Worm (Caenorhabditis elegans) whole organism, L1 larva: ENCODE results near the gene flp-10.
A peak's percentile ranks its signal among the peaks of the same experiment; 100 is the strongest.

Source experiments
- Y116A8C.19 ChIP-seq: sonication (generic microtip); optimal IDR thresholded peaks from 2 replicates; lab custom pipeline; 2016; ENCODE audit warnings: missing compliant biosample characterization, missing genetic modification characterization, borderline replicate concordance
- aly-2 ChIP-seq: fragments of 150-350 bp; optimal IDR thresholded peaks from 2 replicates; lab custom pipeline; 2014; ENCODE audit warnings: missing biosample characterization, missing genetic modification characterization
- blmp-1 ChIP-seq: fragments of 150-350 bp; optimal IDR thresholded peaks from 2 replicates; lab custom pipeline; 2014; ENCODE audit warnings: missing biosample characterization, missing genetic modification characterization
- ceh-63 ChIP-seq: fragments of 200-800 bp; sonication (Bioruptor generic); optimal IDR thresholded peaks from 2 replicates; lab custom pipeline; 2018; ENCODE audit warnings: mild to moderate bottlenecking, missing genetic modification characterization, missing compliant biosample characterization
- ceh-8 ChIP-seq: fragments of 200-800 bp; sonication (Bioruptor generic); optimal IDR thresholded peaks from 2 replicates; lab custom pipeline; 2018; ENCODE audit warnings: mild to moderate bottlenecking, missing genetic modification characterization, moderate library complexity, missing compliant biosample characterization
- ceh-82 ChIP-seq, 3 experiments: fragments of 150-350 bp in 1 of 3; sonication (generic microtip) in 2 of 3; optimal IDR thresholded peaks; 2 replicates each; lab custom pipeline; 2014 to 2017; ENCODE audit warnings: missing biosample characterization in 3 of 3, missing genetic modification characterization in 3 of 3
- ceh-88 ChIP-seq: fragments of 200-800 bp; sonication (Bioruptor generic); IDR thresholded peaks from 2 replicates; pipeline ENCODE4 v1.3.6; 2022; ENCODE audit warnings: missing genetic modification characterization, missing compliant biosample characterization
- ceh-90 ChIP-seq: sonication (generic microtip); optimal IDR thresholded peaks from 2 replicates; lab custom pipeline; 2016; ENCODE audit warnings: missing genetic modification characterization, missing compliant biosample characterization
- ces-1 ChIP-seq: fragments of 150-350 bp; optimal IDR thresholded peaks from 2 replicates; lab custom pipeline; 2014; ENCODE audit warnings: missing biosample characterization, missing genetic modification reagents, missing genetic modification characterization
- dpl-1 ChIP-seq, 3 experiments: fragments of 150-350 bp in 2 of 3; sonication (generic microtip) in 1 of 3; optimal IDR thresholded peaks; 2 replicates each; lab custom pipeline; 2014 to 2017; ENCODE audit warnings: missing biosample characterization in 3 of 3, missing genetic modification characterization in 3 of 3, missing genetic modification reagents in 3 of 3
- dsc-1 ChIP-seq: sonication (generic microtip); optimal IDR thresholded peaks from 2 replicates; lab custom pipeline; 2016; ENCODE audit warnings: mild to moderate bottlenecking, missing genetic modification characterization, missing compliant biosample characterization
- efl-1 ChIP-seq, 4 experiments: fragments of 150-350 bp; optimal IDR thresholded peaks in 3 of 4; peaks in 1 of 4; 1 replicate in 1 of 4; 2 replicates in 3 of 4; lab custom pipeline; 2014; ENCODE audit warnings: missing biosample characterization in 2 of 4, missing genetic modification characterization in 2 of 4, missing genetic modification reagents in 2 of 4
- efl-3 ChIP-seq: fragments of 200-800 bp; sonication (Bioruptor generic); optimal IDR thresholded peaks from 2 replicates; lab custom pipeline; 2018; ENCODE audit warnings: mild to moderate bottlenecking, missing genetic modification characterization, missing compliant biosample characterization
- egl-27 ChIP-seq, 2 experiments: fragments of 150-350 bp in 1 of 2; sonication (generic microtip); optimal IDR thresholded peaks; 3 replicates each; lab custom pipeline; 2017 to 2018; ENCODE audit warnings: missing biosample characterization in 2 of 2, missing genetic modification characterization in 2 of 2, missing genetic modification reagents in 2 of 2
- elt-2 ChIP-seq: sonication (generic microtip); optimal IDR thresholded peaks from 2 replicates; lab custom pipeline; 2016; ENCODE audit warnings: missing genetic modification characterization, mild to moderate bottlenecking, inconsistent platforms, missing compliant biosample characterization, missing genetic modification reagents
- elt-3 ChIP-seq, 6 experiments: fragments of 150-350 bp in 1 of 6; sonication (generic microtip); optimal IDR thresholded peaks; 2 replicates each; lab custom pipeline; 2017 to 2018; ENCODE audit warnings: missing biosample characterization in 6 of 6, missing genetic modification characterization in 6 of 6, inconsistent platforms in 1 of 6
- fkh-10 ChIP-seq: sonication (generic microtip); optimal IDR thresholded peaks from 2 replicates; lab custom pipeline; 2017; ENCODE audit warnings: missing biosample characterization, missing genetic modification reagents, missing genetic modification characterization
- fkh-4 ChIP-seq: sonication (generic microtip); optimal IDR thresholded peaks from 2 replicates; lab custom pipeline; 2016; ENCODE audit warnings: missing compliant biosample characterization, missing genetic modification characterization, borderline replicate concordance
- fos-1 ChIP-seq: fragments of 150-350 bp; optimal IDR thresholded peaks from 2 replicates; lab custom pipeline; 2014; ENCODE audit warnings: missing biosample characterization, missing genetic modification characterization
- hlh-17 ChIP-seq: fragments of 200-800 bp; sonication (Bioruptor generic); optimal IDR thresholded peaks from 2 replicates; lab custom pipeline; 2018; ENCODE audit warnings: missing genetic modification characterization, mild to moderate bottlenecking, missing compliant biosample characterization, moderate library complexity, borderline replicate concordance
- hpl-2 ChIP-seq: fragments of 150-350 bp; optimal IDR thresholded peaks from 2 replicates; lab custom pipeline; 2014; ENCODE audit warnings: missing biosample characterization, missing genetic modification reagents, missing genetic modification characterization
- irx-1 ChIP-seq: sonication (generic microtip); optimal IDR thresholded peaks from 2 replicates; lab custom pipeline; 2016; ENCODE audit warnings: missing genetic modification characterization, missing compliant biosample characterization
- isw-1 ChIP-seq: fragments of 200-800 bp; sonication (Bioruptor generic); IDR thresholded peaks from 2 replicates; pipeline ENCODE4 v1.3.6; 2022; ENCODE audit warnings: missing genetic modification characterization, missing compliant biosample characterization
- jun-1 ChIP-seq: fragments of 150-350 bp; optimal IDR thresholded peaks from 2 replicates; lab custom pipeline; 2014; ENCODE audit warnings: missing biosample characterization, missing genetic modification reagents, missing genetic modification characterization
- lin-13 ChIP-seq: fragments of 150-350 bp; optimal IDR thresholded peaks from 2 replicates; lab custom pipeline; 2014; ENCODE audit warnings: missing biosample characterization, missing genetic modification reagents, missing genetic modification characterization
- lin-14 ChIP-seq: fragments of 200-800 bp; sonication (Bioruptor generic); optimal IDR thresholded peaks from 2 replicates; lab custom pipeline; 2018; ENCODE audit warnings: mild to moderate bottlenecking, missing genetic modification characterization, moderate library complexity, missing compliant biosample characterization
- lin-15B ChIP-seq: fragments of 150-350 bp; sonication (generic microtip); optimal IDR thresholded peaks from 3 replicates; lab custom pipeline; 2014; ENCODE audit warnings: missing biosample characterization, missing genetic modification characterization
- lin-35 ChIP-seq, 2 experiments: fragments of 150-350 bp; optimal IDR thresholded peaks; 2 replicates each; lab custom pipeline; 2014; ENCODE audit warnings: missing biosample characterization in 2 of 2, missing genetic modification characterization in 2 of 2, missing genetic modification reagents in 2 of 2
- lin-39 ChIP-seq: fragments of 150-350 bp; optimal IDR thresholded peaks from 2 replicates; lab custom pipeline; 2014; ENCODE audit warnings: missing biosample characterization, missing genetic modification reagents, missing genetic modification characterization
- mab-9 ChIP-seq: fragments of 200-800 bp; sonication (Bioruptor generic); IDR thresholded peaks from 2 replicates; pipeline ENCODE4 v1.3.6; 2022; ENCODE audit warnings: missing genetic modification reagents, missing genetic modification characterization, missing compliant biosample characterization
- mef-2 ChIP-seq: fragments of 150-350 bp; optimal IDR thresholded peaks from 2 replicates; lab custom pipeline; 2014; ENCODE audit warnings: missing biosample characterization, missing genetic modification characterization
- mep-1 ChIP-seq: fragments of 150-350 bp; optimal IDR thresholded peaks from 2 replicates; lab custom pipeline; 2014; ENCODE audit warnings: missing biosample characterization, missing genetic modification characterization
- nhr-12 ChIP-seq: sonication (generic microtip); optimal IDR thresholded peaks from 2 replicates; lab custom pipeline; 2017; ENCODE audit warnings: missing biosample characterization, missing genetic modification characterization
- nhr-19 ChIP-seq: fragments of 200-800 bp; sonication (Bioruptor generic); conservative IDR thresholded peaks from 2 replicates; pipeline ENCODE4 v1.3.6; 2022; ENCODE audit warnings: missing genetic modification characterization, missing compliant biosample characterization
- nhr-20 ChIP-seq: sonication (generic microtip); optimal IDR thresholded peaks from 2 replicates; lab custom pipeline; 2016; ENCODE audit warnings: mild to moderate bottlenecking, missing genetic modification characterization, missing compliant biosample characterization
- nhr-237 ChIP-seq: fragments of 150-350 bp; optimal IDR thresholded peaks from 2 replicates; lab custom pipeline; 2014; ENCODE audit warnings: missing biosample characterization, missing genetic modification characterization
- nhr-28 ChIP-seq: fragments of 150-350 bp; optimal IDR thresholded peaks from 2 replicates; lab custom pipeline; 2014; ENCODE audit warnings: missing biosample characterization, missing genetic modification characterization
- nhr-47 ChIP-seq: sonication (generic microtip); optimal IDR thresholded peaks from 2 replicates; lab custom pipeline; 2016; ENCODE audit warnings: mild to moderate bottlenecking, missing genetic modification characterization, moderate library complexity, missing compliant biosample characterization
- nhr-76 ChIP-seq: sonication (generic microtip); optimal IDR thresholded peaks from 2 replicates; lab custom pipeline; 2017; ENCODE audit warnings: missing biosample characterization, missing genetic modification characterization
- nhr-77 ChIP-seq: fragments of 150-350 bp; optimal IDR thresholded peaks from 2 replicates; lab custom pipeline; 2014; ENCODE audit warnings: missing biosample characterization, missing genetic modification characterization
- nhr-90 ChIP-seq: sonication (generic microtip); optimal IDR thresholded peaks from 2 replicates; lab custom pipeline; 2016; ENCODE audit warnings: mild to moderate bottlenecking, missing genetic modification characterization, missing compliant biosample characterization; ENCODE audit not compliant: poor library complexity
- pqm-1 ChIP-seq: sonication (generic microtip); optimal IDR thresholded peaks from 3 replicates; lab custom pipeline; 2017; ENCODE audit warnings: missing biosample characterization, missing genetic modification characterization
- snpc-4 ChIP-seq: fragments of 150-350 bp; optimal IDR thresholded peaks from 2 replicates; lab custom pipeline; 2014; ENCODE audit warnings: missing biosample characterization, missing genetic modification characterization
- sptf-1 ChIP-seq: fragments of 150-350 bp; optimal IDR thresholded peaks from 2 replicates; lab custom pipeline; 2014; ENCODE audit warnings: missing biosample characterization, missing genetic modification characterization
- tlp-1 ChIP-seq: fragments of 150-350 bp; optimal IDR thresholded peaks from 2 replicates; lab custom pipeline; 2014; ENCODE audit warnings: missing biosample characterization, missing genetic modification characterization
- unc-130 ChIP-seq: fragments of 150-350 bp; optimal IDR thresholded peaks from 2 replicates; lab custom pipeline; 2017; ENCODE audit warnings: missing biosample characterization, missing genetic modification characterization, inconsistent platforms
- unc-62 ChIP-seq: fragments of 150-350 bp; optimal IDR thresholded peaks from 2 replicates; lab custom pipeline; 2014; ENCODE audit warnings: missing biosample characterization, missing genetic modification reagents, missing genetic modification characterization
- zag-1 ChIP-seq: fragments of 150-350 bp; optimal IDR thresholded peaks from 2 replicates; lab custom pipeline; 2014; ENCODE audit warnings: missing biosample characterization, missing genetic modification characterization
- ztf-4 ChIP-seq: fragments of 150-350 bp; optimal IDR thresholded peaks from 2 replicates; lab custom pipeline; 2014; ENCODE audit warnings: missing biosample characterization, missing genetic modification characterization

Gene flp-10

ce11 chrIV:7845585-7845984, 23.1 kb upstream of the flp-10 start (continued):
- TF ChIP-seq lin-15B, result peak; percentile 15
- TF ChIP-seq nhr-19, result peak; percentile 73
- no peak for TF ChIP-seq hlh-17 (GFP tag; lab: Kevin White, UChicago)
- peak; percentile 67 for TF ChIP-seq nhr-90 (tag; lab: Kevin White, UChicago)
- TF ChIP-seq ces-1, result no peak
- TF ChIP-seq fkh-4 (tag; lab: Kevin White, UChicago), result no peak
- peak; percentile 78 for TF ChIP-seq nhr-20
- TF ChIP-seq Y116A8C.19 (tag; lab: Kevin White, UChicago), result no peak
- peak; percentile 62 to 67 for TF ChIP-seq efl-1 (optimal IDR thresholded peaks at IDR 0.05; lab: Kevin White, UChicago)
- peak; percentile 38 to 93 for TF ChIP-seq efl-1 (GFP tag; optimal IDR thresholded peaks at IDR 0.05 in 1 of 2; lab: Kevin White, UChicago)
- TF ChIP-seq ceh-90 (tag; lab: Kevin White, UChicago), result no peak
- no peak for TF ChIP-seq unc-62 (GFP tag; lab: Kevin White, UChicago)
- no peak for TF ChIP-seq tlp-1 (tag; lab: Kevin White, UChicago)
- TF ChIP-seq egl-27 (tag; optimal IDR thresholded peaks at IDR 0.05; lab: Kevin White, UChicago), result peak in 1 of 2 experiments; percentile 18
- no peak for TF ChIP-seq nhr-237
- TF ChIP-seq snpc-4 (tag; lab: Kevin White, UChicago), result peak; percentile 43
- TF ChIP-seq dpl-1 (GFP tag; optimal IDR thresholded peaks at IDR 0.05; lab: Kevin White, UChicago), result peak; percentile 39 to 54 (median 52)
- peak; percentile 41 for TF ChIP-seq fos-1
- peak; percentile 54 for TF ChIP-seq dsc-1
- peak; percentile 6 for TF ChIP-seq blmp-1 (tag; lab: Kevin White, UChicago)
- TF ChIP-seq mef-2 (tag; lab: Kevin White, UChicago), result peak; percentile 26
- no peak for TF ChIP-seq hpl-2 (GFP tag; lab: Kevin White, UChicago)
- TF ChIP-seq mab-9 (GFP tag; lab: Robert Waterston, UW), result peak; percentile 56
- TF ChIP-seq lin-14 (GFP tag; lab: Kevin White, UChicago), result peak; percentile 96
- TF ChIP-seq lin-39, result no peak
- peak; percentile 30 for TF ChIP-seq elt-2 (tag; lab: Kevin White, UChicago)
- no peak for TF ChIP-seq sptf-1
- no peak for TF ChIP-seq efl-3 (GFP tag; lab: Kevin White, UChicago)
- TF ChIP-seq ztf-4, result peak; percentile 61
- TF ChIP-seq jun-1, result peak; percentile 19
- TF ChIP-seq lin-13 (GFP tag; lab: Kevin White, UChicago), result peak; percentile 32
- no peak for TF ChIP-seq nhr-76
- TF ChIP-seq ceh-63 (GFP tag; lab: Kevin White, UChicago), result no peak
- peak; percentile 82 for TF ChIP-seq nhr-47 (tag; lab: Kevin White, UChicago)
- TF ChIP-seq ceh-8 (GFP tag; lab: Kevin White, UChicago), result peak; percentile 51
- peak in 2 of 3 experiments; percentile 71 to 80 for TF ChIP-seq ceh-82 (tag; optimal IDR thresholded peaks at IDR 0.05; lab: Kevin White, UChicago)
- TF ChIP-seq nhr-12, result no peak
- no peak for TF ChIP-seq ceh-88 (GFP tag; lab: Robert Waterston, UW)
- peak; percentile 21 for TF ChIP-seq nhr-77

- no peak for TF ChIP-seq dsc-1
- no peak for TF ChIP-seq fkh-10 (GFP tag; lab: Kevin White, UChicago)
- no peak for TF ChIP-seq hlh-17 (GFP tag; lab: Kevin White, UChicago)
- TF ChIP-seq unc-130 (tag; lab: Kevin White, UChicago), result no peak
- TF ChIP-seq aly-2, result no peak
- no peak for TF ChIP-seq nhr-20
- TF ChIP-seq irx-1 (tag; lab: Kevin White, UChicago), result no peak
- TF ChIP-seq pqm-1 (tag; lab: Kevin White, UChicago), result no peak
- TF ChIP-seq zag-1 (tag; lab: Kevin White, UChicago), result no peak
- no peak for TF ChIP-seq efl-3 (GFP tag; lab: Kevin White, UChicago)
- no peak for TF ChIP-seq mef-2 (tag; lab: Kevin White, UChicago)
- TF ChIP-seq mep-1 (tag; lab: Kevin White, UChicago), result peak; percentile 5
- no peak for TF ChIP-seq ceh-8 (GFP tag; lab: Kevin White, UChicago)
- peak; percentile 3 for TF ChIP-seq blmp-1 (tag; lab: Kevin White, UChicago)
- peak in 2 of 3 experiments; percentile 44 to 64 for TF ChIP-seq dpl-1 (GFP tag; optimal IDR thresholded peaks at IDR 0.05; lab: Kevin White, UChicago)
- TF ChIP-seq nhr-28 (tag; lab: Kevin White, UChicago), result no peak
- TF ChIP-seq sptf-1, result no peak
- TF ChIP-seq lin-35 (GFP tag; optimal IDR thresholded peaks at IDR 0.05; lab: Kevin White, UChicago), result peak in 1 of 2 experiments; percentile 54
- TF ChIP-seq efl-1 (optimal IDR thresholded peaks at IDR 0.05; lab: Kevin White, UChicago), result peak; percentile 36 to 51
- peak; percentile 59 to 92 for TF ChIP-seq efl-1 (GFP tag; optimal IDR thresholded peaks at IDR 0.05 in 1 of 2; lab: Kevin White, UChicago)
- no peak for TF ChIP-seq elt-3 (tag; optimal IDR thresholded peaks at IDR 0.05; lab: Kevin White, UChicago)
- TF ChIP-seq nhr-12, result no peak
- TF ChIP-seq isw-1 (GFP tag; lab: Robert Waterston, UW), result no peak
- TF ChIP-seq, all 84 proteins: peak for 5
Measured at ce11 chrIV:7846386-7846785, 22.3 kb upstream of the flp-10 start, which contains the start of gene C06A6.2. TSS of gene C06A6.2 (plus strand) at chrIV:7846622.
